Worm (Caenorhabditis elegans) whole organism, dauer: ENCODE results near the gene R10E4.11.

Experiments used
- unc-62 ChIP-seq: sonication (generic microtip); optimal IDR thresholded peaks from 2 replicates; lab custom pipeline; 2017; ENCODE audit warnings: missing biosample characterization, missing genetic modification reagents, missing genetic modification characterization

R10E4.11 gene

ce11 chrIII:4300989-4301498 is at the start of gene R10E4.11:
R10E4.11 (minus strand) TSS chrIII:4301039.
- no peak for TF ChIP-seq unc-62 (GFP tag; lab: Kevin White, UChicago)

- TF ChIP-seq unc-62 (GFP tag; lab: Kevin White, UChicago): no peak
These were observed 49.0 kb upstream of the R10E4.11 start, which contains the start of gene B0285.6 for ce11 chrIII:4349799-4350198. B0285.6 (plus strand) TSS chrIII:4350099.

ce11 chrIII:4345034-4345433 is 44.2 kb upstream of the R10E4.11 start, which contains the start of gene hse-5:
hse-5 (plus strand) TSS chrIII:4345334.
- TF ChIP-seq unc-62 (GFP tag; lab: Kevin White, UChicago): no peak

ce11 chrIII:4343070-4343469 is 42.2 kb upstream of the R10E4.11 start, which contains the start of the genes B0285.3 and lcmt-1:
B0285.3 (minus strand) TSS chrIII:4343336.
lcmt-1 (plus strand) TSS chrIII:4343446.
- no peak for TF ChIP-seq unc-62 (GFP tag; lab: Kevin White, UChicago)

ce11 chrIII:4335614-4336013 is 34.8 kb upstream of the R10E4.11 start:
- TF ChIP-seq unc-62 (GFP tag; lab: Kevin White, UChicago): no peak

ce11 chrIII:4332543-4333042 is 31.8 kb upstream of the R10E4.11 start, which contains the start of gene cdk-12:
cdk-12 (plus strand) TSS chrIII:4332992.
- TF ChIP-seq unc-62 (GFP tag; lab: Kevin White, UChicago): no peak

ce11 chrIII:4330984-4331383 is 30.1 kb upstream of the R10E4.11 start, which contains the start of gene gly-6:
gly-6 (minus strand) TSS chrIII:4331228.
- no peak for TF ChIP-seq unc-62 (GFP tag; lab: Kevin White, UChicago)

ce11 chrIII:4328208-4328987 is 27.6 kb upstream of the R10E4.11 start:
- TF ChIP-seq unc-62 (GFP tag; lab: Kevin White, UChicago): no peak

- TF ChIP-seq unc-62 (GFP tag; lab: Kevin White, UChicago): no peak
These were observed 23.0 kb upstream of the R10E4.11 start, which contains the start of gene H38K22.9 for ce11 chrIII:4323859-4324258. H38K22.9 (plus strand) TSS chrIII:4324159.

- no peak for TF ChIP-seq unc-62 (GFP tag; lab: Kevin White, UChicago)
These were observed 22.3 kb upstream of the R10E4.11 start for ce11 chrIII:4323120-4323519.

ce11 chrIII:4321399-4321798 is 20.6 kb upstream of the R10E4.11 start, which contains the start of gene H38K22.7:
H38K22.7 (plus strand) TSS chrIII:4321699.
- no peak for TF ChIP-seq unc-62 (GFP tag; lab: Kevin White, UChicago)

ce11 chrIII:4320113-4320512 is 19.3 kb upstream of the R10E4.11 start, which contains the start of gene H38K22.6:
H38K22.6 (plus strand) TSS chrIII:4320413.
- TF ChIP-seq unc-62 (GFP tag; lab: Kevin White, UChicago): no peak

- no peak for TF ChIP-seq unc-62 (GFP tag; lab: Kevin White, UChicago)
These were observed 16.4 kb upstream of the R10E4.11 start, which contains the start of gene tag-131 for ce11 chrIII:4317065-4317752. tag-131 (plus strand) TSS chrIII:4317702.

- no peak for TF ChIP-seq unc-62 (GFP tag; lab: Kevin White, UChicago)
These were observed 13.7 kb upstream of the R10E4.11 start for ce11 chrIII:4314502-4314901.
